Worm (Caenorhabditis elegans) whole organism, late embryonic: ENCODE data around the gene R151.8.
A peak's percentile ranks its signal among the peaks of the same experiment; 100 is the strongest.

ENCODE experiments used
- C38D4.7 ChIP-seq: fragments of 200-800 bp; sonication (Bioruptor generic); optimal IDR thresholded peaks from 2 replicates; lab custom pipeline; 2018; ENCODE audit warnings: mild to moderate bottlenecking, missing genetic modification characterization, moderate library complexity, missing compliant biosample characterization
- F13H6.1 ChIP-seq: sonication (generic microtip); optimal IDR thresholded peaks from 2 replicates; lab custom pipeline; 2016; ENCODE audit warnings: missing genetic modification characterization, missing compliant biosample characterization
- K09A11.1 ChIP-seq: sonication (generic microtip); optimal IDR thresholded peaks from 2 replicates; lab custom pipeline; 2017; ENCODE audit warnings: antibody characterized with exemption, mild to moderate bottlenecking, missing genetic modification characterization, missing compliant biosample characterization; ENCODE audit not compliant: insufficient read depth
- Y22D7AL.16 ChIP-seq: sonication (generic microtip); optimal IDR thresholded peaks from 2 replicates; lab custom pipeline; 2016; ENCODE audit warnings: missing genetic modification characterization, missing compliant biosample characterization
- ahr-1 ChIP-seq: sonication (generic microtip); optimal IDR thresholded peaks from 2 replicates; lab custom pipeline; 2016; ENCODE audit warnings: missing genetic modification characterization, missing compliant biosample characterization
- ama-1 ChIP-seq: fragments of 150-350 bp; optimal IDR thresholded peaks from 2 replicates; lab custom pipeline; 2014
- ceh-18 ChIP-seq: sonication (generic microtip); optimal IDR thresholded peaks from 2 replicates; lab custom pipeline; 2016; ENCODE audit warnings: missing genetic modification characterization, missing compliant biosample characterization
- ceh-22 ChIP-seq: sonication (generic microtip); optimal IDR thresholded peaks from 2 replicates; lab custom pipeline; 2017; ENCODE audit warnings: missing biosample characterization, missing genetic modification characterization
- ceh-24 ChIP-seq: sonication (generic microtip); optimal IDR thresholded peaks from 2 replicates; lab custom pipeline; 2016; ENCODE audit warnings: mild to moderate bottlenecking, missing genetic modification characterization, missing compliant biosample characterization
- ceh-31 ChIP-seq: sonication (generic microtip); optimal IDR thresholded peaks from 2 replicates; lab custom pipeline; 2016; ENCODE audit warnings: missing genetic modification characterization, missing compliant biosample characterization
- ceh-34 ChIP-seq: sonication (generic microtip); optimal IDR thresholded peaks from 2 replicates; lab custom pipeline; 2016; ENCODE audit warnings: mild to moderate bottlenecking, missing genetic modification characterization, missing compliant biosample characterization
- ceh-45 ChIP-seq: fragments of 200-800 bp; sonication (Bioruptor generic); IDR thresholded peaks from 2 replicates; pipeline ENCODE4 v1.3.6; 2022; ENCODE audit warnings: missing genetic modification reagents, missing genetic modification characterization, missing compliant biosample characterization
- ceh-6 ChIP-seq: fragments of 200-800 bp; sonication (Bioruptor generic); optimal IDR thresholded peaks from 2 replicates; lab custom pipeline; 2018; ENCODE audit warnings: mild to moderate bottlenecking, missing genetic modification characterization, missing compliant biosample characterization
- ceh-9 ChIP-seq: sonication (generic microtip); optimal IDR thresholded peaks from 2 replicates; lab custom pipeline; 2016; ENCODE audit warnings: mild to moderate bottlenecking, missing genetic modification characterization, inconsistent platforms, missing compliant biosample characterization
- che-1 ChIP-seq: sonication (generic microtip); optimal IDR thresholded peaks from 2 replicates; lab custom pipeline; 2016; ENCODE audit warnings: mild to moderate bottlenecking, missing genetic modification characterization, missing compliant biosample characterization
- dmd-4 ChIP-seq: sonication (generic microtip); optimal IDR thresholded peaks from 2 replicates; lab custom pipeline; 2016; ENCODE audit warnings: borderline replicate concordance, missing genetic modification characterization, missing compliant biosample characterization
- dve-1 ChIP-seq: sonication (generic microtip); optimal IDR thresholded peaks from 2 replicates; lab custom pipeline; 2017; ENCODE audit warnings: antibody characterized with exemption, mild to moderate bottlenecking, missing genetic modification characterization, missing compliant biosample characterization
- elt-4 ChIP-seq: sonication (generic microtip); optimal IDR thresholded peaks from 2 replicates; lab custom pipeline; 2016; ENCODE audit warnings: missing genetic modification characterization, missing compliant biosample characterization
- eyg-1 ChIP-seq: sonication (generic microtip); optimal IDR thresholded peaks from 2 replicates; lab custom pipeline; 2016; ENCODE audit warnings: missing genotype, missing genetic modification characterization, missing compliant biosample characterization
- fkh-10 ChIP-seq: fragments of 150-350 bp; optimal IDR thresholded peaks from 2 replicates; lab custom pipeline; 2014; ENCODE audit warnings: missing biosample characterization, missing genetic modification reagents, missing genetic modification characterization
- fkh-6 ChIP-seq: sonication (generic microtip); optimal IDR thresholded peaks from 2 replicates; lab custom pipeline; 2016; ENCODE audit warnings: missing genetic modification characterization, missing compliant biosample characterization
- hlh-13 ChIP-seq: fragments of 200-800 bp; sonication (Bioruptor generic); optimal IDR thresholded peaks from 2 replicates; lab custom pipeline; 2018; ENCODE audit warnings: mild to moderate bottlenecking, missing genetic modification characterization, missing compliant biosample characterization
- hlh-15 ChIP-seq: sonication (generic microtip); optimal IDR thresholded peaks from 2 replicates; lab custom pipeline; 2016; ENCODE audit warnings: missing genetic modification characterization, missing compliant biosample characterization
- hlh-6 ChIP-seq: sonication (generic microtip); optimal IDR thresholded peaks from 2 replicates; lab custom pipeline; 2016; ENCODE audit warnings: missing genotype, missing genetic modification characterization, missing compliant biosample characterization
- lim-6 ChIP-seq: sonication (generic microtip); optimal IDR thresholded peaks from 2 replicates; lab custom pipeline; 2016; ENCODE audit warnings: missing genetic modification characterization, missing compliant biosample characterization
- madf-2 ChIP-seq: sonication (generic microtip); optimal IDR thresholded peaks from 2 replicates; lab custom pipeline; 2017; ENCODE audit warnings: missing genetic modification characterization, missing compliant biosample characterization
- nfya-1 ChIP-seq: sonication (generic microtip); optimal IDR thresholded peaks from 2 replicates; lab custom pipeline; 2017; ENCODE audit warnings: missing genetic modification characterization, mild to moderate bottlenecking, missing compliant biosample characterization, antibody characterized with exemption, moderate library complexity
- nhr-11 ChIP-seq: fragments of 150-350 bp; optimal IDR thresholded peaks from 2 replicates; lab custom pipeline; 2014; ENCODE audit warnings: missing biosample characterization, missing genetic modification characterization
- nhr-232 ChIP-seq: sonication (generic microtip); optimal IDR thresholded peaks from 2 replicates; lab custom pipeline; 2016; ENCODE audit warnings: missing genetic modification characterization, missing compliant biosample characterization
- odd-2 ChIP-seq: sonication (generic microtip); optimal IDR thresholded peaks from 2 replicates; lab custom pipeline; 2017; ENCODE audit warnings: antibody characterized with exemption, mild to moderate bottlenecking, missing genetic modification characterization, missing compliant biosample characterization
- pag-3 ChIP-seq: sonication (generic microtip); optimal IDR thresholded peaks from 2 replicates; lab custom pipeline; 2016; ENCODE audit warnings: missing compliant biosample characterization, missing genetic modification characterization, borderline replicate concordance
- pha-2 ChIP-seq: sonication (generic microtip); optimal IDR thresholded peaks from 2 replicates; lab custom pipeline; 2017; ENCODE audit warnings: mild to moderate bottlenecking, missing genetic modification characterization, missing compliant biosample characterization
- pha-4 ChIP-seq: fragments of 150-350 bp; optimal IDR thresholded peaks from 2 replicates; lab custom pipeline; 2018; ENCODE audit warnings: missing biosample characterization, missing genetic modification reagents, missing genetic modification characterization
- pros-1 ChIP-seq: fragments of 150-350 bp; optimal IDR thresholded peaks from 2 replicates; lab custom pipeline; 2014; ENCODE audit warnings: missing biosample characterization, missing genetic modification reagents, missing genetic modification characterization
- rnt-1 ChIP-seq: sonication (generic microtip); optimal IDR thresholded peaks from 2 replicates; lab custom pipeline; 2016; ENCODE audit warnings: missing genetic modification characterization, missing compliant biosample characterization
- sox-4 ChIP-seq: sonication (generic microtip); optimal IDR thresholded peaks from 2 replicates; lab custom pipeline; 2017; ENCODE audit warnings: mild to moderate bottlenecking, missing genetic modification characterization, inconsistent platforms, missing compliant biosample characterization
- syd-9 ChIP-seq: sonication (generic microtip); optimal IDR thresholded peaks from 2 replicates; lab custom pipeline; 2016; ENCODE audit warnings: mild to moderate bottlenecking, missing genetic modification characterization, moderate library complexity, missing compliant biosample characterization
- tbx-7 ChIP-seq: sonication (generic microtip); optimal IDR thresholded peaks from 2 replicates; lab custom pipeline; 2016; ENCODE audit warnings: missing genotype, missing genetic modification characterization, missing compliant biosample characterization
- unc-3 ChIP-seq, 2 experiments: fragments of 200-800 bp in 1 of 2; sonication (Bioruptor generic) in 1 of 2; sonication (generic microtip) in 1 of 2; conservative IDR thresholded peaks in 1 of 2; optimal IDR thresholded peaks in 1 of 2; 2 replicates each; pipeline versions ENCODE4 v1.3.6 to Lab custom; 2016 to 2022; ENCODE audit warnings: missing compliant biosample characterization in 2 of 2, missing genetic modification characterization in 2 of 2, missing genetic modification reagents in 1 of 2
- unc-86 ChIP-seq: sonication (generic microtip); optimal IDR thresholded peaks from 2 replicates; lab custom pipeline; 2016; ENCODE audit warnings: missing genetic modification characterization, missing compliant biosample characterization
- ztf-16 ChIP-seq: sonication (generic microtip); optimal IDR thresholded peaks from 2 replicates; lab custom pipeline; 2017; ENCODE audit warnings: missing genetic modification characterization, missing compliant biosample characterization

The R151.8 gene

ce11 chrIII:7198838-7199237, 30.7 kb downstream of the R151.8 start, which contains the start of gene pfd-5 (continued):
- no peak for TF ChIP-seq syd-9 (tag; lab: Kevin White, UChicago)
- peak; percentile 46 for TF ChIP-seq nfya-1
- no peak for TF ChIP-seq K09A11.1 (tag; lab: Kevin White, UChicago)
- TF ChIP-seq Y22D7AL.16 (tag; lab: Kevin White, UChicago), result no peak
- TF ChIP-seq dve-1 (tag; lab: Kevin White, UChicago), result no peak
- TF ChIP-seq nhr-232 (tag; lab: Kevin White, UChicago), result no peak
- no peak for TF ChIP-seq ceh-18 (tag; lab: Kevin White, UChicago)
- no peak for TF ChIP-seq sox-4
- TF ChIP-seq ceh-34 (tag; lab: Kevin White, UChicago), result no peak
- TF ChIP-seq unc-3 (GFP tag; conservative IDR thresholded peaks at IDR 0.05; lab: Robert Waterston, UW), result no peak; the same call in 1 of the 2 replicates
- peak; percentile 12 for TF ChIP-seq unc-3 (tag; optimal IDR thresholded peaks at IDR 0.05; lab: Kevin White, UChicago)
- TF ChIP-seq tbx-7 (tag; lab: Kevin White, UChicago), result peak; percentile 90
- peak; percentile 91 for TF ChIP-seq ceh-31 (tag; lab: Kevin White, UChicago)
- no peak for TF ChIP-seq elt-4 (tag; lab: Kevin White, UChicago)
- TF ChIP-seq hlh-15 (tag; lab: Kevin White, UChicago), result peak; percentile 11
- peak; percentile 5 for TF ChIP-seq che-1
- no peak for TF ChIP-seq pha-4 (tag; lab: Kevin White, UChicago)
- no peak for TF ChIP-seq F13H6.1 (tag; lab: Kevin White, UChicago)
- no peak for TF ChIP-seq nhr-11
- no peak for TF ChIP-seq hlh-13 (GFP tag; lab: Kevin White, UChicago)
- no peak for TF ChIP-seq pros-1 (tag; lab: Kevin White, UChicago)
- peak; percentile 43 for TF ChIP-seq ztf-16 (tag; lab: Kevin White, UChicago)
- no peak for TF ChIP-seq ceh-45 (GFP tag; lab: Robert Waterston, UW)
- TF ChIP-seq C38D4.7, result no peak
- TF ChIP-seq odd-2 (tag; lab: Kevin White, UChicago), result no peak
- no peak for TF ChIP-seq ceh-24 (tag; lab: Kevin White, UChicago)
- peak; percentile 47 for TF ChIP-seq fkh-6 (tag; lab: Kevin White, UChicago)
- no peak for TF ChIP-seq ceh-22 (tag; lab: Kevin White, UChicago)
- no peak for TF ChIP-seq fkh-10
- TF ChIP-seq rnt-1, result peak; percentile 47
- TF ChIP-seq ceh-9 (tag; lab: Kevin White, UChicago), result no peak
- TF ChIP-seq pha-2 (tag; lab: Kevin White, UChicago), result peak; percentile 34
- TF ChIP-seq dmd-4, result no peak
- peak; percentile 51 for TF ChIP-seq lim-6 (tag; lab: Kevin White, UChicago)
- TF ChIP-seq ahr-1 (tag; lab: Kevin White, UChicago), result peak; percentile 20
- TF ChIP-seq eyg-1 (tag; lab: Kevin White, UChicago), result peak; percentile 29
- no peak for TF ChIP-seq ceh-6
- TF ChIP-seq pag-3, result no peak

DNA sequence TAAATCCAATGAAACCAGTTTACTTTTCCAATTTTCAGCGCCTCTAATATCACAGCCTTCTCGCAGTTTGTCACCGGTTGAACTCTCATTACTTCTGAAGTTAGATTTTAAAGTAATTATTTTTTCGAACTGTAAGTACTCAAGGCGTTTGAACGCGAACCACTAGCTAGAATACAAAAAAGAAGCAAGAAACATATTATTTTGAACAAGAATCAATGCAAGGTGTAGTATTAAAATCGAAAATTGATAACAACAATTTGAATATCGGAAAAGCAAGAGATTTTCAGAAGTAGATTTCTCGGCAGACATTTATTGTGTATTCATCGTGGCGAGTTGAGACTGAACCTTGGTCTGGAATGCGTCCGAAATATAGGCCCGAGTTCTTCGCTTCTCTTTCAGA, 31.6 kb downstream of the R151.8 start, which contains the start of gene exos-9:
TSS of gene exos-9 (minus strand) at position 101 of the 400 bp plus-strand sequence.
- no peak for TF ChIP-seq madf-2 (tag; lab: Kevin White, UChicago)
- no peak for TF ChIP-seq ama-1 (lab: Kevin White, UChicago)
- TF ChIP-seq ceh-6, result no peak
- no peak for TF ChIP-seq hlh-6 (tag; lab: Kevin White, UChicago)
- no peak for TF ChIP-seq pha-4 (tag; lab: Kevin White, UChicago)
- TF ChIP-seq C38D4.7, result no peak

DNA sequence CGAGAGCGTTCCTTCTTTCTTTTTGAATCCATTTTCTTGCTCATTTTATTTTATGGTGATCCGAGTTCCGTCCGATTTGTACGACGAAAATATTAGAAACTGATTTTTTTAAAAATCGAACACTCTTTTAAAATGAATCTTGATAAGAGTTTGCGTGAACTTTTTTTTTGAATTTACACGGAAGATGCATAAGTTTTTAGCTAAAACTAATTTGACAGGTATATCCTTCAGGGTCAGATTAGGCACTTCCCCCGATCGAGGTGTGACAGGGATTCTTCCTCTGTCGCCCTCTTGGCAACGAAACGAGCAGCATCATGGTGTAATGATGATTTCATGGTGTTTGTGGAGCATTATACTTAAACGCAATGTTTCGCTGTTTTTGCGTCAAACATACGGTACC, 34.3 kb downstream of the R151.8 start, which contains the start of gene F37C12.18:
TSS of gene F37C12.18 (minus strand) at position 101 of the 400 bp plus-strand sequence.
- TF ChIP-seq unc-86 (no peak), pros-1 (tag; lab: Kevin White, UChicago) (no peak)
